Worm (Caenorhabditis elegans) whole organism, young adult: ENCODE results near the gene F45H10.2.

Source experiments
- aptf-3 ChIP-seq: fragments of 200-800 bp; sonication (Bioruptor generic); IDR thresholded peaks from 2 replicates; pipeline ENCODE4 v1.3.6; 2022; ENCODE audit warnings: missing genetic modification characterization, missing compliant biosample characterization
- egl-18 ChIP-seq: fragments of 200-800 bp; sonication (Bioruptor generic); IDR thresholded peaks from 2 replicates; pipeline ENCODE4 v1.3.6; 2022; ENCODE audit warnings: missing genetic modification reagents, missing genetic modification characterization, missing compliant biosample characterization
- snpc-1.1 ChIP-seq: sonication (generic microtip); optimal IDR thresholded peaks from 2 replicates; lab custom pipeline; 2017; ENCODE audit warnings: missing genetic modification characterization, mild to moderate bottlenecking, missing compliant biosample characterization, antibody characterized with exemption, moderate library complexity, missing genotype, missing genetic modification reagents; ENCODE audit not compliant: insufficient read depth
- sptf-2 ChIP-seq: fragments of 200-800 bp; sonication (Bioruptor generic); optimal IDR thresholded peaks from 2 replicates; lab custom pipeline; 2018; ENCODE audit warnings: mild to moderate bottlenecking, missing genetic modification characterization, missing compliant biosample characterization
- tbx-9 ChIP-seq: sonication (generic microtip); optimal IDR thresholded peaks from 2 replicates; lab custom pipeline; 2016; ENCODE audit warnings: borderline replicate concordance, missing genetic modification characterization, inconsistent platforms, missing compliant biosample characterization

DNA sequence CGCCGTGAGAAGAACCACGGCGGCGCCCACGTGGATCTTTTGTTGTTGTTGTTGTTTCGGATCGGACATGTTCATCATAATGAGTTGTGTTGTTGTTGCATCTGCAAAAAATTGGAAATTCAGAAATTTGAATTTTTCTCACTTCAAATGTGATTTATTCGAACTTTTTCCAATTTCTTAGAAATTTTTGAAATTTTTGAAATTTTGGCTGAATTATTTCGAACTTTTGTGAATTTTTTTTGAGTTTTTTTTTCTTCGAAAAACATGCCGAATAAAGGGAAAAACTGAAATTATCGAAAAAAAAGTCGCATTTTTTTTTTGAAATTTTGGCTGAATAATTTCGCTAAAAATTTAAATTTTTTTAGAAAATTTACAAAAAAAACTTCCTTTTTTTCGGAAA lies 38.3 kb upstream of the F45H10.2 start, which contains the start of gene snx-14:
- TF ChIP-seq sptf-2, result no peak
- TF ChIP-seq egl-18 (GFP tag; lab: Robert Waterston, UW), result no peak
- TF ChIP-seq snpc-1.1 (tag; lab: Kevin White, UChicago), result no peak
- no peak for TF ChIP-seq aptf-3
- TF ChIP-seq tbx-9, result no peak
